Fruit fly (Drosophila melanogaster) whole organism, prepupa: Measurements from ENCODE around the gene CG13654.
A peak's percentile ranks its signal among the peaks of the same experiment; 100 is the strongest.

Experiments
- CG10631 ChIP-seq: fragments of 200-800 bp; sonication (Bioruptor generic); optimal IDR thresholded peaks from 2 replicates; lab custom pipeline; 2016; ENCODE audit warnings: missing biosample characterization, missing genetic modification characterization
- CG10669 ChIP-seq: fragments of 200-800 bp; sonication (Bioruptor generic); optimal IDR thresholded peaks from 3 replicates; lab custom pipeline; 2018; ENCODE audit warnings: missing biosample characterization, mild to moderate bottlenecking, missing genetic modification characterization, moderate library complexity
- CG11294 ChIP-seq: fragments of 200-800 bp; sonication (Bioruptor generic); IDR thresholded peaks from 2 replicates; pipeline ENCODE4 v1.3.6; 2022; ENCODE audit warnings: missing biosample characterization, missing genetic modification characterization
- CG1621 ChIP-seq: fragments of 200-800 bp; sonication (Bioruptor generic); optimal IDR thresholded peaks from 3 replicates; lab custom pipeline; 2018; ENCODE audit warnings: missing biosample characterization, mild to moderate bottlenecking, missing genetic modification characterization
- CG3032 ChIP-seq: fragments of 200-800 bp; optimal IDR thresholded peaks from 2 replicates; lab custom pipeline; 2019; ENCODE audit warnings: missing biosample characterization, mild to moderate bottlenecking, missing genetic modification characterization, moderate library complexity
- CG31627 ChIP-seq: fragments of 200-800 bp; sonication (Bioruptor generic); optimal IDR thresholded peaks from 3 replicates; lab custom pipeline; 2016; ENCODE audit warnings: missing biosample characterization, missing genetic modification characterization
- CG3919 ChIP-seq: fragments of 200-800 bp; sonication (Bioruptor generic); optimal IDR thresholded peaks from 3 replicates; lab custom pipeline; 2016; ENCODE audit warnings: missing biosample characterization, missing genetic modification characterization
- CG6163 ChIP-seq: fragments of 200-800 bp; sonication (Bioruptor generic); IDR thresholded peaks from 3 replicates; pipeline ENCODE4 v1.3.6; 2022; ENCODE audit warnings: missing biosample characterization, missing genetic modification characterization
- CG6276 ChIP-seq: fragments of 200-800 bp; sonication (Bioruptor generic); optimal IDR thresholded peaks from 2 replicates; lab custom pipeline; 2017; ENCODE audit warnings: missing biosample characterization, mild to moderate bottlenecking, missing genetic modification characterization
- CG6792 ChIP-seq: fragments of 200-800 bp; sonication (Bioruptor generic); optimal IDR thresholded peaks from 3 replicates; lab custom pipeline; 2016; ENCODE audit warnings: missing biosample characterization, missing genetic modification characterization
- CG6808 ChIP-seq: fragments of 200-800 bp; sonication (Bioruptor generic); optimal IDR thresholded peaks from 3 replicates; lab custom pipeline; 2017; ENCODE audit warnings: missing biosample characterization, missing genetic modification characterization, mild to moderate bottlenecking, moderate library complexity, missing genetic modification reagents
- CG6854 ChIP-seq: fragments of 200-800 bp; sonication (Bioruptor generic); optimal IDR thresholded peaks from 2 replicates; lab custom pipeline; 2017; ENCODE audit warnings: missing biosample characterization, mild to moderate bottlenecking, missing genetic modification characterization
- CG7368 ChIP-seq: fragments of 200-800 bp; sonication (Bioruptor generic); optimal IDR thresholded peaks from 3 replicates; lab custom pipeline; 2016; ENCODE audit warnings: missing biosample characterization, missing genetic modification characterization
- CG8119 ChIP-seq: fragments of 200-800 bp; sonication (Bioruptor generic); IDR thresholded peaks from 3 replicates; pipeline ENCODE4 v1.3.6; 2022; ENCODE audit warnings: missing biosample characterization, missing genetic modification characterization
- CG8319 ChIP-seq: fragments of 200-800 bp; sonication (Bioruptor generic); optimal IDR thresholded peaks from 3 replicates; lab custom pipeline; 2016; ENCODE audit warnings: missing biosample characterization, missing genetic modification characterization
- CG8632 ChIP-seq: fragments of 200-800 bp; sonication (Bioruptor generic); optimal IDR thresholded peaks from 3 replicates; lab custom pipeline; 2016; ENCODE audit warnings: missing biosample characterization, missing genetic modification characterization
- CG9139 ChIP-seq: fragments of 200-800 bp; sonication (Bioruptor generic); optimal IDR thresholded peaks from 3 replicates; lab custom pipeline; 2017; ENCODE audit warnings: missing biosample characterization, mild to moderate bottlenecking, missing genetic modification characterization
- Eip75B ChIP-seq: fragments of 200-800 bp; sonication (Bioruptor generic); optimal IDR thresholded peaks from 3 replicates; lab custom pipeline; 2016; ENCODE audit warnings: missing biosample characterization, missing genetic modification characterization
- Eip78C ChIP-seq: fragments of 200-800 bp; sonication (Bioruptor generic); peaks from one replicate; lab custom pipeline; 2016; ENCODE audit warnings: missing biosample characterization, missing genetic modification characterization
- Eip93F ChIP-seq: fragments of 200-800 bp; sonication (Bioruptor generic); optimal IDR thresholded peaks from 2 replicates; lab custom pipeline; 2016; ENCODE audit warnings: missing biosample characterization, mild to moderate bottlenecking, missing genetic modification characterization
- Ets21C ChIP-seq: fragments of 200-800 bp; sonication (Bioruptor generic); optimal IDR thresholded peaks from 3 replicates; lab custom pipeline; 2016; ENCODE audit warnings: missing biosample characterization, missing genetic modification characterization
- Hr38 ChIP-seq: sonication (Bioruptor generic); optimal IDR thresholded peaks from 2 replicates; lab custom pipeline; 2016; ENCODE audit warnings: missing biosample characterization, missing genetic modification characterization
- Lpt ChIP-seq: fragments of 200-800 bp; sonication (Bioruptor generic); optimal IDR thresholded peaks from 3 replicates; lab custom pipeline; 2016; ENCODE audit warnings: missing biosample characterization, missing genetic modification characterization
- Met ChIP-seq: fragments of 200-800 bp; sonication (Bioruptor generic); optimal IDR thresholded peaks from 3 replicates; lab custom pipeline; 2016; ENCODE audit warnings: missing biosample characterization, missing genetic modification characterization
- OdsH ChIP-seq: fragments of 200-800 bp; sonication (Bioruptor generic); optimal IDR thresholded peaks from 3 replicates; lab custom pipeline; 2016; ENCODE audit warnings: missing biosample characterization, missing genetic modification characterization
- Sox102F ChIP-seq: fragments of 200-800 bp; sonication (Bioruptor generic); optimal IDR thresholded peaks from 2 replicates; lab custom pipeline; 2016; ENCODE audit warnings: missing biosample characterization, mild to moderate bottlenecking, missing genetic modification characterization
- cyc ChIP-seq: fragments of 200-800 bp; sonication (Bioruptor generic); optimal IDR thresholded peaks from 3 replicates; lab custom pipeline; 2016; ENCODE audit warnings: missing biosample characterization, missing genetic modification characterization
- dac ChIP-seq: fragments of 200-800 bp; sonication (Bioruptor generic); optimal IDR thresholded peaks from 2 replicates; lab custom pipeline; 2017; ENCODE audit warnings: missing biosample characterization, mild to moderate bottlenecking, missing genetic modification characterization
- dsx ChIP-seq: fragments of 200-800 bp; optimal IDR thresholded peaks from 3 replicates; lab custom pipeline; 2019; ENCODE audit warnings: missing biosample characterization, mild to moderate bottlenecking, missing genetic modification characterization, moderate library complexity; ENCODE audit not compliant: poor library complexity, severe bottlenecking
- eg ChIP-seq: fragments of 200-800 bp; sonication (Bioruptor generic); IDR thresholded peaks from 3 replicates; pipeline ENCODE4 v1.3.6; 2022; ENCODE audit warnings: missing biosample characterization, missing genetic modification characterization
- fd85E ChIP-seq: fragments of 200-800 bp; sonication (Bioruptor generic); optimal IDR thresholded peaks from 3 replicates; lab custom pipeline; 2016; ENCODE audit warnings: missing biosample characterization, missing genetic modification characterization
- lz ChIP-seq: fragments of 200-800 bp; sonication (Bioruptor generic); optimal IDR thresholded peaks from 3 replicates; lab custom pipeline; 2016; ENCODE audit warnings: missing biosample characterization, missing genetic modification characterization
- net ChIP-seq: fragments of 200-800 bp; sonication (Bioruptor generic); optimal IDR thresholded peaks from 3 replicates; lab custom pipeline; 2016; ENCODE audit warnings: missing biosample characterization, missing genetic modification characterization
- salr ChIP-seq, 2 experiments: fragments of 200-800 bp; sonication (Bioruptor generic); optimal IDR thresholded peaks; 3 replicates each; lab custom pipeline; 2016 to 2018; ENCODE audit warnings: missing biosample characterization in 2 of 2, missing genetic modification characterization in 2 of 2, mild to moderate bottlenecking in 1 of 2
- spab ChIP-seq: fragments of 200-800 bp; sonication (Bioruptor generic); optimal IDR thresholded peaks from 2 replicates; lab custom pipeline; 2017; ENCODE audit warnings: missing biosample characterization, mild to moderate bottlenecking, missing genetic modification characterization, missing genetic modification reagents
- ss ChIP-seq, 2 experiments: fragments of 200-800 bp; sonication (Bioruptor generic); optimal IDR thresholded peaks; 2 replicates in 1 of 2; 3 replicates in 1 of 2; lab custom pipeline; 2017 to 2018; ENCODE audit warnings: mild to moderate bottlenecking in 2 of 2, missing biosample characterization in 2 of 2, missing genetic modification characterization in 2 of 2, moderate library complexity in 1 of 2
- svp ChIP-seq: fragments of 200-800 bp; sonication (Bioruptor generic); peaks from one replicate; lab custom pipeline; 2016; ENCODE audit warnings: missing biosample characterization, missing genetic modification characterization
- topi ChIP-seq: fragments of 200-800 bp; sonication (Bioruptor generic); optimal IDR thresholded peaks from 3 replicates; lab custom pipeline; 2016; ENCODE audit warnings: missing biosample characterization, missing genetic modification characterization

The CG13654 gene

DNA sequence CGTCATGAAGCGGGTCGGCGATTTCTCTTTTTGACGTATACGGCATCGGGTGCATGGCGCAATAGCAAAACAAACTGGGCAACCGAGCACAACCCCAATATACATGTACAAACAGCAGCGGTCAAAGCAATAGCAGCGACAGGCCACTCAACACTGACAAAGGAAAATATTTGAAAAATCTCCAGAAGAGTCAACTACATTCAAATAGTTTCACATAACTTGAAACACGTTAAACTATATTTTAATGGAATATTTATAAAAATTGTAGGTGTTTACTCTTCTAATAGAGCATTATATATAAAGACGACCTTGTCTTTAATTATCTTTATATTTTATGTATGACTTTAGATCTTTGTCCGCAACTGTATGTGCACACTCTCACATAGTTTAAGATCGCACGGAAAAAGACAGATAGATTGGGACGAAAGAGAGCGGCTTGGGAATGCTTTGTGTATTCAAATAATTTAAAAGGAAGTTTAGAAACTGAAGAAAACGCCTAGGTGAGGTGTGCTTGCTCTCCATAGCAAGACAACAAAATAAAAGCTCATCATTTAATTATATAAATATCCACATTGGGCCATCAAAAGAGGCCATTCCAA lies 7.9 kb downstream of the CG13654 start (continued):
- TF ChIP-seq dsx (GFP tag; lab: Kevin White, UChicago) (peak; percentile 85), CG6808 (GFP tag; lab: Kevin White, UChicago) (peak; percentile 88), lz (GFP tag; lab: Kevin White, UChicago) (peak; percentile 71), salr (GFP tag; optimal IDR thresholded peaks at IDR 0.05; lab: Kevin White, UChicago) (peak; percentile 64 to 77), CG6854 (GFP tag; lab: Kevin White, UChicago) (peak; percentile 22), spab (GFP tag; lab: Kevin White, UChicago) (peak; percentile 84), CG10631 (GFP tag; lab: Kevin White, UChicago) (peak; percentile 87), cyc (GFP tag; lab: Kevin White, UChicago) (peak; percentile 42), OdsH (peak; percentile 89), CG10669 (peak; percentile 88), CG3032 (peak; percentile 84), Ets21C (GFP tag; lab: Kevin White, UChicago) (peak; percentile 53), CG8319 (GFP tag; lab: Kevin White, UChicago) (peak; percentile 62), Met (GFP tag; lab: Kevin White, UChicago) (peak; percentile 76), Sox102F (GFP tag; lab: Kevin White, UChicago) (peak; percentile 74), Eip78C (peak; percentile 95), CG6276 (peak; percentile 89), CG1621 (peak; percentile 84), CG6792 (GFP tag; lab: Kevin White, UChicago) (peak; percentile 76), Hr38 (GFP tag; lab: Kevin White, UChicago) (no peak), CG9139 (GFP tag; lab: Kevin White, UChicago) (peak; percentile 76), CG3919 (GFP tag; lab: Kevin White, UChicago) (peak; percentile 89), CG7368 (GFP tag; lab: Kevin White, UChicago) (peak; percentile 64), net (GFP tag; lab: Kevin White, UChicago) (peak; percentile 89), Eip75B (peak; percentile 80), eg (peak; percentile 90)

DNA sequence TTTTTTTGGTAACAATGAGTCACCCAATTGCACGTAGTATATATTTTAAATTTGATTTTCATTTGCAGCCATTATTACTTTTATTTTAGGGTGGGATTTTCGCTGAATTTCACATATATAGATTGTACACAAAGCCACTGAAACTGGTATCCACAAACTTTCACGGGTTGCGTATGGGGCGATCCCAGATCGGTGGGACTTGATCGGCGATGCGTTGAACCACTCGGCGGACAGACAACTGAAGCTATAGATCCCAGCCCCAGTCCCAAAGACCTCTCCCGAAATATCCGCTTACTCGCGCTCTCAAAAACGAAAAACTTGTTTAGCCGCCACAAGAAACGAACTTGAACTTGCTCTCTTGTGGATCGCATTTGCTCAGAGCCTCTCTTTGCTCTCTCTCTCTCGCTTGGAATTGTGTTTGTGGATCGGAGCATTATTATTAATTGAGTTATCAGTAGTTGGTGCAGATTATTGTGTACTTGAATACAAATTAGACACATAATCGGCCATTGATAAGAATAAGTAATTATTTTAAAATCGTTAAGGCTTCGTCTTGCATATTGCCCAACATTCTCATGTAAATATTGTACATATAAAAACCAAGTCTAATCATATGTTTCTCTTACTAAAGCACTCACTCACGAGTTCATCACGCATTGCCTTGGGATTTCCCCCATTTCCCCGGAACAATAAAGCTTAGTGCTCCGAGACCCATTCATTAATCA lies 8.6 kb downstream of the CG13654 start, which contains the start of gene Cad96Ca:
Cad96Ca (minus strand) TSS at position 242 of the 725 bp plus-strand sequence.
- peak; percentile 23 for TF ChIP-seq dsx (GFP tag; lab: Kevin White, UChicago)
- TF ChIP-seq CG11294 (GFP tag; lab: Robert Waterston, UW) = no peak
- no peak for TF ChIP-seq CG8119
- peak; percentile 41 for TF ChIP-seq CG6854 (GFP tag; lab: Kevin White, UChicago)
- peak; percentile 39; the same call in 1 of the 3 replicates for TF ChIP-seq eg
- TF ChIP-seq CG31627 (GFP tag; lab: Kevin White, UChicago) = no peak
- no peak for TF ChIP-seq dac (GFP tag; lab: Kevin White, UChicago)
- TF ChIP-seq CG9139 (GFP tag; lab: Kevin White, UChicago) = peak; percentile 1
- 0 out of 3 replicates have a peak, but pooled peaks have one; percentile 15 for TF ChIP-seq CG6163 (GFP tag; lab: Robert Waterston, UW)
- TF ChIP-seq Met (GFP tag; lab: Kevin White, UChicago) = no peak
- TF ChIP-seq CG10631 (GFP tag; lab: Kevin White, UChicago) = no peak
- no peak for TF ChIP-seq CG6276
- TF ChIP-seq Eip78C = no peak
- TF ChIP-seq fd85E (GFP tag; lab: Kevin White, UChicago) = no peak
- TF ChIP-seq CG8632 (GFP tag; lab: Kevin White, UChicago) = no peak
- TF ChIP-seq Eip93F (GFP tag; lab: Kevin White, UChicago) = no peak
- TF ChIP-seq CG1621 = peak; percentile 35
- no peak for TF ChIP-seq lz (GFP tag; lab: Kevin White, UChicago)
- TF ChIP-seq ss (GFP tag; optimal IDR thresholded peaks at IDR 0.05; lab: Kevin White, UChicago) = peak; percentile 9 to 44
- TF ChIP-seq Sox102F (GFP tag; lab: Kevin White, UChicago) = no peak
- no peak for TF ChIP-seq topi (GFP tag; lab: Kevin White, UChicago)
- no peak for TF ChIP-seq Lpt
- TF ChIP-seq svp (GFP tag; lab: Kevin White, UChicago) = no peak
- no peak for TF ChIP-seq Eip75B
